Worm (Caenorhabditis elegans) whole organism, L2 larva: ENCODE results near the gene Y38F1A.1.
A peak's percentile ranks its signal among the peaks of the same experiment; 100 is the strongest.

Experiments
- C34F6.9 ChIP-seq: fragments of 150-350 bp; optimal IDR thresholded peaks from 2 replicates; lab custom pipeline; 2014; ENCODE audit warnings: missing biosample characterization, missing genetic modification characterization
- F13H6.1 ChIP-seq: sonication (generic microtip); optimal IDR thresholded peaks from 2 replicates; lab custom pipeline; 2016; ENCODE audit warnings: missing genetic modification characterization, missing compliant biosample characterization
- Y55F3AM.14 ChIP-seq: fragments of 200-800 bp; sonication (Bioruptor generic); optimal IDR thresholded peaks from 2 replicates; lab custom pipeline; 2018; ENCODE audit warnings: mild to moderate bottlenecking, missing genetic modification characterization, missing compliant biosample characterization
- ZK546.5 ChIP-seq: sonication (generic microtip); optimal IDR thresholded peaks from 2 replicates; lab custom pipeline; 2017; ENCODE audit warnings: missing biosample characterization, missing genetic modification characterization
- alr-1 ChIP-seq: fragments of 150-350 bp; optimal IDR thresholded peaks from 2 replicates; lab custom pipeline; 2014; ENCODE audit warnings: missing biosample characterization, missing genetic modification characterization
- ama-1 ChIP-seq: fragments of 150-350 bp; optimal IDR thresholded peaks from 2 replicates; lab custom pipeline; 2018; ENCODE audit warnings: inconsistent platforms
- blmp-1 ChIP-seq: sonication (generic microtip); optimal IDR thresholded peaks from 2 replicates; lab custom pipeline; 2017; ENCODE audit warnings: missing genetic modification characterization, mild to moderate bottlenecking, missing compliant biosample characterization, antibody characterized with exemption, moderate library complexity; ENCODE audit not compliant: insufficient read depth
- ceh-16 ChIP-seq: fragments of 150-350 bp; optimal IDR thresholded peaks from 2 replicates; lab custom pipeline; 2014; ENCODE audit warnings: missing biosample characterization, missing genetic modification characterization
- ceh-82 ChIP-seq: fragments of 150-350 bp; optimal IDR thresholded peaks from 2 replicates; lab custom pipeline; 2014; ENCODE audit warnings: missing biosample characterization, missing genetic modification characterization
- crh-2 ChIP-seq: sonication (generic microtip); optimal IDR thresholded peaks from 2 replicates; lab custom pipeline; 2017; ENCODE audit warnings: missing biosample characterization, missing genetic modification characterization
- dmd-4 ChIP-seq: sonication (generic microtip); optimal IDR thresholded peaks from 2 replicates; lab custom pipeline; 2017; ENCODE audit warnings: missing biosample characterization, missing genetic modification characterization
- egl-27 ChIP-seq: sonication (generic microtip); optimal IDR thresholded peaks from 3 replicates; lab custom pipeline; 2017; ENCODE audit warnings: missing biosample characterization, missing genetic modification reagents, missing genetic modification characterization
- elt-1 ChIP-seq: fragments of 150-350 bp; optimal IDR thresholded peaks from 2 replicates; lab custom pipeline; 2014; ENCODE audit warnings: missing biosample characterization, missing genetic modification characterization
- elt-3 ChIP-seq: sonication (generic microtip); optimal IDR thresholded peaks from 2 replicates; lab custom pipeline; 2017; ENCODE audit warnings: missing biosample characterization, missing genetic modification characterization
- fos-1 ChIP-seq: fragments of 150-350 bp; optimal IDR thresholded peaks from 2 replicates; lab custom pipeline; 2014; ENCODE audit warnings: missing biosample characterization, missing genetic modification characterization
- lin-11 ChIP-seq: fragments of 150-350 bp; sonication (generic microtip); optimal IDR thresholded peaks from 2 replicates; lab custom pipeline; 2014; ENCODE audit warnings: missing biosample characterization, missing genetic modification characterization, inconsistent platforms, mixed read lengths
- lin-13 ChIP-seq: fragments of 150-350 bp; optimal IDR thresholded peaks from 2 replicates; lab custom pipeline; 2014; ENCODE audit warnings: missing biosample characterization, missing genetic modification reagents, missing genetic modification characterization
- lin-39 ChIP-seq: fragments of 150-350 bp; optimal IDR thresholded peaks from 2 replicates; lab custom pipeline; 2014; ENCODE audit warnings: missing biosample characterization, missing genetic modification reagents, missing genetic modification characterization
- lsy-2 ChIP-seq, 2 experiments: fragments of 150-350 bp in 1 of 2; sonication (generic microtip) in 1 of 2; optimal IDR thresholded peaks; 2 replicates each; lab custom pipeline; 2014 to 2017; ENCODE audit warnings: missing biosample characterization in 2 of 2, missing genetic modification characterization in 2 of 2
- mdl-1 ChIP-seq, 2 experiments: fragments of 150-350 bp in 1 of 2; sonication (generic microtip) in 1 of 2; optimal IDR thresholded peaks; 2 replicates each; lab custom pipeline; 2017; ENCODE audit warnings: missing biosample characterization in 2 of 2, missing genetic modification characterization in 2 of 2
- nhr-10 ChIP-seq: sonication (generic microtip); optimal IDR thresholded peaks from 2 replicates; lab custom pipeline; 2017; ENCODE audit warnings: missing biosample characterization, missing genetic modification characterization
- nhr-23 ChIP-seq: fragments of 150-350 bp; optimal IDR thresholded peaks from 2 replicates; lab custom pipeline; 2014; ENCODE audit warnings: missing biosample characterization, missing genetic modification reagents, missing genetic modification characterization
- nhr-237 ChIP-seq: fragments of 150-350 bp; optimal IDR thresholded peaks from 2 replicates; lab custom pipeline; 2014; ENCODE audit warnings: missing biosample characterization, missing genetic modification characterization
- nhr-25 ChIP-seq: fragments of 150-350 bp; sonication (generic microtip); optimal IDR thresholded peaks from 3 replicates; lab custom pipeline; 2014; ENCODE audit warnings: missing biosample characterization, missing genetic modification characterization
- nhr-6 ChIP-seq: fragments of 150-350 bp; optimal IDR thresholded peaks from 2 replicates; lab custom pipeline; 2014; ENCODE audit warnings: missing biosample characterization, missing genetic modification characterization
- nhr-77 ChIP-seq: fragments of 150-350 bp; optimal IDR thresholded peaks from 2 replicates; lab custom pipeline; 2014; ENCODE audit warnings: missing biosample characterization, missing genetic modification characterization
- peb-1 ChIP-seq: fragments of 150-350 bp; optimal IDR thresholded peaks from 2 replicates; lab custom pipeline; 2014; ENCODE audit warnings: missing biosample characterization, missing genetic modification characterization
- sem-4 ChIP-seq: fragments of 150-350 bp; optimal IDR thresholded peaks from 2 replicates; lab custom pipeline; 2014; ENCODE audit warnings: missing biosample characterization, missing genetic modification reagents, missing genetic modification characterization
- skn-1 ChIP-seq: sonication (generic microtip); optimal IDR thresholded peaks from 2 replicates; lab custom pipeline; 2017; ENCODE audit warnings: missing biosample characterization, missing genetic modification characterization
- sma-3 ChIP-seq: sonication (generic microtip); optimal IDR thresholded peaks from 2 replicates; lab custom pipeline; 2016; ENCODE audit warnings: missing genetic modification reagents, missing genetic modification characterization, missing compliant biosample characterization
- sma-9 ChIP-seq, 2 experiments: fragments of 150-350 bp in 1 of 2; sonication (generic microtip) in 1 of 2; optimal IDR thresholded peaks; 2 replicates each; lab custom pipeline; 2014 to 2016; ENCODE audit warnings: missing genetic modification characterization in 2 of 2, mild to moderate bottlenecking in 1 of 2, missing biosample characterization in 1 of 2, missing compliant biosample characterization in 1 of 2, missing genetic modification reagents in 1 of 2, moderate library complexity in 1 of 2
- snpc-4 ChIP-seq: fragments of 150-350 bp; optimal IDR thresholded peaks from 2 replicates; lab custom pipeline; 2014; ENCODE audit warnings: missing biosample characterization, missing genetic modification characterization
- unc-39 ChIP-seq: fragments of 150-350 bp; optimal IDR thresholded peaks from 2 replicates; lab custom pipeline; 2014; ENCODE audit warnings: missing biosample characterization, missing genetic modification characterization
- unc-55 ChIP-seq: fragments of 150-350 bp; sonication (generic microtip); optimal IDR thresholded peaks from 3 replicates; lab custom pipeline; 2014; ENCODE audit warnings: missing biosample characterization, missing genetic modification reagents, missing genetic modification characterization
- unc-62 ChIP-seq: fragments of 150-350 bp; optimal IDR thresholded peaks from 2 replicates; lab custom pipeline; 2014; ENCODE audit warnings: missing biosample characterization, missing genetic modification reagents, missing genetic modification characterization
- ztf-11 ChIP-seq: sonication (generic microtip); optimal IDR thresholded peaks from 2 replicates; lab custom pipeline; 2017; ENCODE audit warnings: missing biosample characterization, missing genetic modification characterization
- ztf-4 ChIP-seq: fragments of 150-350 bp; optimal IDR thresholded peaks from 2 replicates; lab custom pipeline; 2014; ENCODE audit warnings: missing biosample characterization, missing genetic modification characterization

The Y38F1A.1 gene

ce11 chrII:12944587-12945126, 9.9 kb downstream of the Y38F1A.1 start (continued):
- peak; percentile 98 for TF ChIP-seq ceh-16
- TF ChIP-seq ztf-4 (tag; lab: Kevin White, UChicago): peak; percentile 76
- no peak for TF ChIP-seq elt-1 (tag; lab: Kevin White, UChicago)
- TF ChIP-seq nhr-6 (tag; lab: Kevin White, UChicago): peak; percentile 74
- TF ChIP-seq dmd-4 (tag; lab: Kevin White, UChicago): no peak
- peak; percentile 99 for TF ChIP-seq snpc-4 (tag; lab: Kevin White, UChicago)
- no peak for TF ChIP-seq nhr-23 (tag; lab: Kevin White, UChicago)
- no peak for TF ChIP-seq lin-39
- TF ChIP-seq unc-62 (GFP tag; lab: Kevin White, UChicago): no peak
- TF ChIP-seq egl-27 (tag; lab: Kevin White, UChicago): peak; percentile 85
- peak; percentile 88 for TF ChIP-seq lin-11 (tag; lab: Kevin White, UChicago)
- peak; percentile 92 for TF ChIP-seq crh-2 (tag; lab: Kevin White, UChicago)
- no peak for TF ChIP-seq peb-1 (tag; lab: Kevin White, UChicago)
- no peak for TF ChIP-seq ztf-11 (tag; lab: Kevin White, UChicago)
- TF ChIP-seq sma-3 (GFP tag; lab: Kevin White, UChicago): peak; percentile 97
- TF ChIP-seq ZK546.5 (tag; lab: Kevin White, UChicago): peak; percentile 34
- peak; percentile 100 for TF ChIP-seq ama-1
- TF ChIP-seq elt-3 (tag; lab: Kevin White, UChicago): no peak
- TF ChIP-seq, all 48 proteins: peak for 34

- no peak for TF ChIP-seq C34F6.9 (tag; lab: Kevin White, UChicago)
- no peak for TF ChIP-seq Y55F3AM.14 (GFP tag; lab: Kevin White, UChicago)
- no peak for TF ChIP-seq skn-1 (tag; lab: Kevin White, UChicago)
- TF ChIP-seq unc-55 (GFP tag; lab: Kevin White, UChicago): no peak
- no peak for TF ChIP-seq F13H6.1
- TF ChIP-seq ceh-16: no peak
- TF ChIP-seq ceh-82 (tag; lab: Kevin White, UChicago): no peak
- TF ChIP-seq unc-62 (GFP tag; lab: Kevin White, UChicago): no peak
- no peak for TF ChIP-seq alr-1 (tag; lab: Kevin White, UChicago)
- no peak for TF ChIP-seq lsy-2 (tag; optimal IDR thresholded peaks at IDR 0.05; lab: Kevin White, UChicago)
- no peak for TF ChIP-seq lin-13 (GFP tag; lab: Kevin White, UChicago)
- TF ChIP-seq, all 48 proteins: peak for 0
These were observed 12.1 kb downstream of the Y38F1A.1 start for ce11 chrII:12942496-12942895.

- TF ChIP-seq Y55F3AM.14 (GFP tag; lab: Kevin White, UChicago) (no peak), nhr-77 (tag; lab: Kevin White, UChicago) (no peak), unc-39 (tag; lab: Kevin White, UChicago) (no peak), elt-1 (tag; lab: Kevin White, UChicago) (no peak), egl-27 (tag; lab: Kevin White, UChicago) (no peak), mdl-1 (tag; optimal IDR thresholded peaks at IDR 0.05; lab: Kevin White, UChicago) (no peak), lin-39 (no peak), nhr-237 (tag; lab: Kevin White, UChicago) (no peak), alr-1 (tag; lab: Kevin White, UChicago) (no peak), sma-9 (GFP tag; optimal IDR thresholded peaks at IDR 0.05; lab: Kevin White, UChicago) (no peak), sma-9 (tag; optimal IDR thresholded peaks at IDR 0.05; lab: Kevin White, UChicago) (no peak), nhr-25 (tag; lab: Kevin White, UChicago) (no peak)
These were observed 14.8 kb downstream of the Y38F1A.1 start, which contains the start of gene arrd-10 for ce11 chrII:12939801-12940200. TSS of gene arrd-10 (plus strand) at chrII:12940101.

ce11 chrII:12939161-12939560, 15.4 kb downstream of the Y38F1A.1 start:
- TF ChIP-seq nhr-10 (tag; lab: Kevin White, UChicago) (no peak), nhr-25 (tag; lab: Kevin White, UChicago) (peak; percentile 21), sma-3 (GFP tag; lab: Kevin White, UChicago) (peak; percentile 1), blmp-1 (tag; lab: Kevin White, UChicago) (peak; percentile 26), fos-1 (tag; lab: Kevin White, UChicago) (peak; percentile 26), lin-13 (GFP tag; lab: Kevin White, UChicago) (no peak), sem-4 (tag; lab: Kevin White, UChicago) (peak; percentile 23), skn-1 (tag; lab: Kevin White, UChicago) (no peak), nhr-237 (tag; lab: Kevin White, UChicago) (no peak), ztf-4 (tag; lab: Kevin White, UChicago) (no peak), crh-2 (tag; lab: Kevin White, UChicago) (peak; percentile 8)
